ENCODE assay signal across 3 fruit fly cellular contexts in genomic region chr2L:19389749-19390148, dm6.
A peak's percentile ranks its signal among the peaks of the same experiment; 100 is the strongest.
TF ChIP-seq lines count a peak whose summit lies in the region.

Gene CG17549, minus strand, starts transcription at chr2L:19390075.

- no peak for TF ChIP-seq CTCF in whole organism, embryonic (GFP tag; optimal IDR thresholded peaks at IDR 0.05; lab: Kevin White, UChicago)

TF ChIP-seq in whole organism, embryonic, 481 proteins besides CTCF, POLR2A, EP300 and RAD21:
- peak; percentile 13 for TF ChIP-seq mirr (GFP tag; optimal IDR thresholded peaks at IDR 0.05; lab: Kevin White, UChicago)
- peak in 1 of 2 experiments; percentile 45 for TF ChIP-seq Trl (optimal IDR thresholded peaks at IDR 0.05; lab: Kevin White, UChicago)
- no peak for TF ChIP-seq Trl (GFP tag; optimal IDR thresholded peaks at IDR 0.05; lab: Kevin White, UChicago)
- TF ChIP-seq CG13894 (tag; optimal IDR thresholded peaks at IDR 0.05; lab: Kevin White, UChicago): peak; percentile 85
- peak; percentile 6 for TF ChIP-seq lab (GFP tag; optimal IDR thresholded peaks at IDR 0.05; lab: Kevin White, UChicago)
- peak; percentile 74 for TF ChIP-seq Med (GFP tag; lab: Kevin White, UChicago)
- peak; percentile 48 for TF ChIP-seq B-H2 (GFP tag; optimal IDR thresholded peaks at IDR 0.05; lab: Kevin White, UChicago)
- no peak for TF ChIP-seq ro (GFP tag; IDR thresholded peaks at IDR 0.05; lab: Robert Waterston, UW)
- TF ChIP-seq bcd (GFP tag; optimal IDR thresholded peaks at IDR 0.05; lab: Kevin White, UChicago): no peak
- TF ChIP-seq bbx (GFP tag; IDR thresholded peaks at IDR 0.05; lab: Robert Waterston, UW; ENCODE audit: partially characterized antibody): 0 out of 2 replicates have a peak, but pooled peaks have one; percentile 17
- 0 out of 2 replicates have a peak, but pooled peaks have one; percentile 23 for TF ChIP-seq CG9932 (GFP tag; IDR thresholded peaks at IDR 0.05; lab: Robert Waterston, UW)
- TF ChIP-seq CG8478 (optimal IDR thresholded peaks at IDR 0.05; lab: Kevin White, UChicago): no peak
- TF ChIP-seq sug (tag; optimal IDR thresholded peaks at IDR 0.05; lab: Kevin White, UChicago): peak; percentile 58
- peak; percentile 80 for TF ChIP-seq CG34376 (GFP tag; optimal IDR thresholded peaks at IDR 0.05; lab: Kevin White, UChicago)
- TF ChIP-seq Deaf1 (tag; optimal IDR thresholded peaks at IDR 0.05; lab: Kevin White, UChicago): peak; percentile 72
- no peak for TF ChIP-seq lola (GFP tag; optimal IDR thresholded peaks at IDR 0.05; lab: Kevin White, UChicago)
- TF ChIP-seq z (GFP tag; IDR thresholded peaks at IDR 0.05; lab: Robert Waterston, UW): peak; percentile 84
- 0 out of 2 replicates have a peak, but pooled peaks have one; percentile 30 for TF ChIP-seq NFAT (GFP tag; IDR thresholded peaks at IDR 0.05; lab: Robert Waterston, UW)
- no peak for TF ChIP-seq CG12219 (GFP tag; optimal IDR thresholded peaks at IDR 0.05; lab: Kevin White, UChicago)
- no peak for TF ChIP-seq dysf (GFP tag; IDR thresholded peaks at IDR 0.05; lab: Robert Waterston, UW)
- TF ChIP-seq YL-1 (GFP tag; optimal IDR thresholded peaks at IDR 0.05; lab: Kevin White, UChicago): no peak
- 0 out of 3 replicates have a peak, but pooled peaks have one; percentile 51 for TF ChIP-seq CG2199 (GFP tag; IDR thresholded peaks at IDR 0.05; lab: Robert Waterston, UW)
- TF ChIP-seq danr (GFP tag; IDR thresholded peaks at IDR 0.05; lab: Robert Waterston, UW): no peak
- TF ChIP-seq tup (GFP tag; optimal IDR thresholded peaks at IDR 0.05; lab: Kevin White, UChicago): no peak
- TF ChIP-seq sens (GFP tag; lab: Kevin White, UChicago): no peak
- peak; percentile 74 for TF ChIP-seq CG12769 (tag; optimal IDR thresholded peaks at IDR 0.05; lab: Kevin White, UChicago)
- 0 out of 4 replicates have a peak, but pooled peaks have one; percentile 66 for TF ChIP-seq chinmo (GFP tag; IDR thresholded peaks at IDR 0.05; lab: Robert Waterston, UW; ENCODE audit: partially characterized antibody)
- peak; percentile 33 for TF ChIP-seq CG10543 (GFP tag; optimal IDR thresholded peaks at IDR 0.05; lab: Kevin White, UChicago)
TF ChIP-seq in whole organism, embryonic: peak in this region for 17.

TF ChIP-seq in whole organism, pupa, 21 proteins besides CTCF, POLR2A, EP300 and RAD21:
- no peak for TF ChIP-seq Snoo (tag; optimal IDR thresholded peaks at IDR 0.05; lab: Kevin White, UChicago)
- 0 out of 3 replicates have a peak, but pooled peaks have one; percentile 6 for TF ChIP-seq CG4496 (GFP tag; IDR thresholded peaks at IDR 0.05; lab: Robert Waterston, UW)

TF ChIP-seq in whole organism, wandering third instar larva, 38 proteins besides CTCF, POLR2A, EP300 and RAD21:
- TF ChIP-seq Abd-B (GFP tag; optimal IDR thresholded peaks at IDR 0.05; lab: Kevin White, UChicago) (no peak), Rel (GFP tag; optimal IDR thresholded peaks at IDR 0.05; lab: Kevin White, UChicago) (no peak), Rel (tag; optimal IDR thresholded peaks at IDR 0.05; lab: Kevin White, UChicago) (peak; percentile 17), Hr83 (GFP tag; optimal IDR thresholded peaks at IDR 0.05; lab: Kevin White, UChicago; ENCODE audit: poor library complexity, severe bottlenecking) (peak; percentile 11), Mio (GFP tag; optimal IDR thresholded peaks at IDR 0.05; lab: Kevin White, UChicago) (no peak), sage (GFP tag; optimal IDR thresholded peaks at IDR 0.05; lab: Kevin White, UChicago) (no peak), jim (GFP tag; optimal IDR thresholded peaks at IDR 0.05; lab: Kevin White, UChicago) (no peak)
